Fruit fly (Drosophila melanogaster) whole organism: ENCODE measurements around the gene CG31445.

ENCODE experiments used
- CG8478 ChIP-seq: fragments of >200 bp; optimal IDR thresholded peaks from 2 replicates; lab custom pipeline; 2018; ENCODE audit warnings: inconsistent platforms
- Dll ChIP-seq: fragments of >200 bp; optimal IDR thresholded peaks from 2 replicates; lab custom pipeline; 2017
- psq ChIP-seq: fragments of >200 bp; optimal IDR thresholded peaks from 2 replicates; lab custom pipeline; 2017
- usp ChIP-seq: fragments of >200 bp; optimal IDR thresholded peaks from 2 replicates; lab custom pipeline; 2017; ENCODE audit warnings: missing biosample characterization, missing genetic modification characterization, mixed read lengths

DNA sequence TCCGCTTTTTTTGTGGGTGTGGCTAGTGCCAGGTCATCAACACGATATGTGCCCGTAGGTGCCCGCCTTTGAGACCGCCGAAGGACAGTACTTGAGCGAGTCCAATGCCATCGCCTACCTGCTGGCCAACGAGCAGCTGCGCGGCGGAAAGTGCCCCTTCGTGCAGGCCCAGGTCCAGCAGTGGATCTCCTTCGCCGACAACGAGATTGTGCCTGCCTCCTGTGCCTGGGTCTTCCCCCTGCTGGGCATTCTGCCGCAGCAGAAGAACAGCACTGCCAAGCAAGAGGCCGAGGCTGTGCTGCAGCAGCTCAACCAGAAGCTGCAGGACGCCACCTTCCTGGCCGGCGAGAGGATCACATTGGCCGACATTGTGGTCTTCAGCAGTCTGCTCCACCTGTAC is 24.0 kb downstream of the CG31445 start:
- TF ChIP-seq usp (GFP tag; lab: Kevin White, UChicago) = no peak
- TF ChIP-seq Dll = no peak
- no peak for TF ChIP-seq CG8478 (lab: Kevin White, UChicago)
- TF ChIP-seq psq = no peak
